Fruit fly (Drosophila melanogaster) whole organism, embryonic: ENCODE data around the gene galectin.

Source experiments
- Adf1 ChIP-seq: fragments of 200-800 bp; sonication (Bioruptor generic); IDR thresholded peaks from 2 replicates; pipeline ENCODE4 v1.3.6; 2022; ENCODE audit warnings: missing biosample characterization, missing genetic modification characterization
- Deaf1 ChIP-seq: fragments of 200-800 bp; optimal IDR thresholded peaks from 3 replicates; lab custom pipeline; 2019; ENCODE audit warnings: missing biosample characterization, mild to moderate bottlenecking, missing genetic modification characterization, moderate library complexity
- HLH4C ChIP-seq: fragments of 200-800 bp; sonication (Bioruptor generic); IDR thresholded peaks from 3 replicates; pipeline ENCODE4 v1.3.6; 2022; ENCODE audit warnings: missing biosample characterization, missing genetic modification characterization; ENCODE audit not compliant: partially characterized antibody
- HLH54F ChIP-seq: fragments of 200-800 bp; sonication (Bioruptor generic); optimal IDR thresholded peaks from 3 replicates; lab custom pipeline; 2016; ENCODE audit warnings: missing biosample characterization, missing genetic modification characterization
- HmgD ChIP-seq: fragments of 200-800 bp; sonication (Bioruptor generic); optimal IDR thresholded peaks from 3 replicates; lab custom pipeline; 2016; ENCODE audit warnings: missing biosample characterization, missing genetic modification characterization
- NK7.1 ChIP-seq: fragments of 200-800 bp; sonication (Bioruptor generic); optimal IDR thresholded peaks from 3 replicates; lab custom pipeline; 2016; ENCODE audit warnings: missing biosample characterization, missing genetic modification characterization
- Side ChIP-seq: fragments of 200-800 bp; sonication (Bioruptor generic); optimal IDR thresholded peaks from 2 replicates; lab custom pipeline; 2016; ENCODE audit warnings: missing biosample characterization, missing genetic modification characterization
- Trl ChIP-seq, 3 experiments: fragments of >200 bp in 2 of 3; fragments of 200-800 bp in 1 of 3; sonication (Bioruptor generic) in 1 of 3; optimal IDR thresholded peaks; 2 replicates in 1 of 3; 3 replicates in 2 of 3; lab custom pipeline; 2016 to 2017; ENCODE audit warnings: missing biosample characterization in 1 of 3, missing genetic modification characterization in 1 of 3
- caup ChIP-seq: fragments of 200-800 bp; sonication (Bioruptor generic); optimal IDR thresholded peaks from 3 replicates; lab custom pipeline; 2017; ENCODE audit warnings: missing biosample characterization, mild to moderate bottlenecking, missing genetic modification characterization, moderate library complexity; ENCODE audit not compliant: severe bottlenecking
- hkb ChIP-seq, 2 experiments: fragments of 200-800 bp in 1 of 2; fragments of >200 bp in 1 of 2; sonication (Bioruptor generic) in 1 of 2; IDR thresholded peaks in 1 of 2; optimal IDR thresholded peaks in 1 of 2; 2 replicates each; pipeline versions ENCODE4 v1.3.6 to Lab custom; 2017 to 2022; ENCODE audit warnings: missing biosample characterization in 1 of 2, missing genetic modification characterization in 1 of 2
- rib ChIP-seq: fragments of 200-800 bp; sonication (Bioruptor generic); IDR thresholded peaks from 2 replicates; pipeline ENCODE4 v1.3.6; 2022; ENCODE audit warnings: missing biosample characterization, missing genetic modification characterization
- wdn ChIP-seq: fragments of 200-800 bp; sonication (Bioruptor generic); IDR thresholded peaks from 2 replicates; pipeline ENCODE4 v1.3.6; 2022; ENCODE audit warnings: missing biosample characterization, missing genetic modification characterization

dm6 chr2L:35452-35851, 36.1 kb upstream of the galectin start:
- TF ChIP-seq HmgD (no peak), wdn (no peak), Trl (optimal IDR thresholded peaks at IDR 0.05; lab: Kevin White, UChicago) (no peak), Trl (GFP tag; optimal IDR thresholded peaks at IDR 0.05; lab: Kevin White, UChicago) (no peak), hkb (optimal IDR thresholded peaks at IDR 0.05; lab: Kevin White, UChicago) (no peak), hkb (GFP tag; IDR thresholded peaks at IDR 0.05; lab: Robert Waterston, UW) (no peak), rib (GFP tag; lab: Robert Waterston, UW) (no peak), HLH54F (GFP tag; lab: Kevin White, UChicago) (no peak), Adf1 (no peak), Deaf1 (tag; lab: Kevin White, UChicago) (no peak), Side (GFP tag; lab: Kevin White, UChicago) (no peak), HLH4C (no peak), NK7.1 (GFP tag; lab: Kevin White, UChicago) (no peak), caup (GFP tag; lab: Kevin White, UChicago) (no peak)
